Worm (Caenorhabditis elegans) whole organism, L1 larva: ENCODE measurements around the gene srd-1.

Experiments used
- C04F5.9 ChIP-seq: sonication (generic microtip); optimal IDR thresholded peaks from 2 replicates; lab custom pipeline; 2016; ENCODE audit warnings: missing genetic modification characterization, missing compliant biosample characterization
- F16B12.6 ChIP-seq: fragments of 150-350 bp; optimal IDR thresholded peaks from 2 replicates; lab custom pipeline; 2014; ENCODE audit warnings: missing biosample characterization, missing genetic modification characterization
- aha-1 ChIP-seq: fragments of 150-350 bp; optimal IDR thresholded peaks from 2 replicates; lab custom pipeline; 2014; ENCODE audit warnings: missing biosample characterization, missing genetic modification characterization
- alr-1 ChIP-seq: fragments of 200-800 bp; sonication (Bioruptor generic); optimal IDR thresholded peaks from 2 replicates; lab custom pipeline; 2018; ENCODE audit warnings: borderline replicate concordance, mild to moderate bottlenecking, missing genetic modification characterization, missing compliant biosample characterization
- blmp-1 ChIP-seq: fragments of 150-350 bp; optimal IDR thresholded peaks from 2 replicates; lab custom pipeline; 2014; ENCODE audit warnings: missing biosample characterization, missing genetic modification characterization
- ceh-63 ChIP-seq: fragments of 200-800 bp; sonication (Bioruptor generic); optimal IDR thresholded peaks from 2 replicates; lab custom pipeline; 2018; ENCODE audit warnings: mild to moderate bottlenecking, missing genetic modification characterization, missing compliant biosample characterization
- ceh-8 ChIP-seq: fragments of 200-800 bp; sonication (Bioruptor generic); optimal IDR thresholded peaks from 2 replicates; lab custom pipeline; 2018; ENCODE audit warnings: mild to moderate bottlenecking, missing genetic modification characterization, moderate library complexity, missing compliant biosample characterization
- ceh-82 ChIP-seq, 3 experiments: fragments of 150-350 bp in 1 of 3; sonication (generic microtip) in 2 of 3; optimal IDR thresholded peaks; 2 replicates each; lab custom pipeline; 2014 to 2017; ENCODE audit warnings: missing biosample characterization in 3 of 3, missing genetic modification characterization in 3 of 3
- efl-1 ChIP-seq, 4 experiments: fragments of 150-350 bp; optimal IDR thresholded peaks in 3 of 4; peaks in 1 of 4; 1 replicate in 1 of 4; 2 replicates in 3 of 4; lab custom pipeline; 2014; ENCODE audit warnings: missing biosample characterization in 2 of 4, missing genetic modification characterization in 2 of 4, missing genetic modification reagents in 2 of 4
- elt-2 ChIP-seq: sonication (generic microtip); optimal IDR thresholded peaks from 2 replicates; lab custom pipeline; 2016; ENCODE audit warnings: missing genetic modification characterization, mild to moderate bottlenecking, inconsistent platforms, missing compliant biosample characterization, missing genetic modification reagents
- hlh-4 ChIP-seq: sonication (generic microtip); optimal IDR thresholded peaks from 2 replicates; lab custom pipeline; 2016; ENCODE audit warnings: mild to moderate bottlenecking, missing genetic modification characterization, missing compliant biosample characterization
- irx-1 ChIP-seq: sonication (generic microtip); optimal IDR thresholded peaks from 2 replicates; lab custom pipeline; 2016; ENCODE audit warnings: missing genetic modification characterization, missing compliant biosample characterization
- isw-1 ChIP-seq: fragments of 200-800 bp; sonication (Bioruptor generic); IDR thresholded peaks from 2 replicates; pipeline ENCODE4 v1.3.6; 2022; ENCODE audit warnings: missing genetic modification characterization, missing compliant biosample characterization
- lin-13 ChIP-seq: fragments of 150-350 bp; optimal IDR thresholded peaks from 2 replicates; lab custom pipeline; 2014; ENCODE audit warnings: missing biosample characterization, missing genetic modification reagents, missing genetic modification characterization
- lin-15B ChIP-seq: fragments of 150-350 bp; sonication (generic microtip); optimal IDR thresholded peaks from 3 replicates; lab custom pipeline; 2014; ENCODE audit warnings: missing biosample characterization, missing genetic modification characterization
- lin-35 ChIP-seq, 2 experiments: fragments of 150-350 bp; optimal IDR thresholded peaks; 2 replicates each; lab custom pipeline; 2014; ENCODE audit warnings: missing biosample characterization in 2 of 2, missing genetic modification characterization in 2 of 2, missing genetic modification reagents in 2 of 2
- lin-39 ChIP-seq: fragments of 150-350 bp; optimal IDR thresholded peaks from 2 replicates; lab custom pipeline; 2014; ENCODE audit warnings: missing biosample characterization, missing genetic modification reagents, missing genetic modification characterization
- lsy-2 ChIP-seq, 2 experiments: fragments of 150-350 bp; optimal IDR thresholded peaks; 2 replicates each; lab custom pipeline; 2014; ENCODE audit warnings: missing biosample characterization in 2 of 2, missing genetic modification characterization in 2 of 2
- nhr-20 ChIP-seq: sonication (generic microtip); optimal IDR thresholded peaks from 2 replicates; lab custom pipeline; 2016; ENCODE audit warnings: mild to moderate bottlenecking, missing genetic modification characterization, missing compliant biosample characterization
- nhr-237 ChIP-seq: fragments of 150-350 bp; optimal IDR thresholded peaks from 2 replicates; lab custom pipeline; 2014; ENCODE audit warnings: missing biosample characterization, missing genetic modification characterization
- nhr-28 ChIP-seq: fragments of 150-350 bp; optimal IDR thresholded peaks from 2 replicates; lab custom pipeline; 2014; ENCODE audit warnings: missing biosample characterization, missing genetic modification characterization
- nhr-76 ChIP-seq: sonication (generic microtip); optimal IDR thresholded peaks from 2 replicates; lab custom pipeline; 2017; ENCODE audit warnings: missing biosample characterization, missing genetic modification characterization
- nhr-77 ChIP-seq: fragments of 150-350 bp; optimal IDR thresholded peaks from 2 replicates; lab custom pipeline; 2014; ENCODE audit warnings: missing biosample characterization, missing genetic modification characterization
- nhr-90 ChIP-seq: sonication (generic microtip); optimal IDR thresholded peaks from 2 replicates; lab custom pipeline; 2016; ENCODE audit warnings: mild to moderate bottlenecking, missing genetic modification characterization, missing compliant biosample characterization; ENCODE audit not compliant: poor library complexity
- pag-3 ChIP-seq: sonication (generic microtip); optimal IDR thresholded peaks from 2 replicates; lab custom pipeline; 2017; ENCODE audit warnings: missing genetic modification characterization, mild to moderate bottlenecking, missing compliant biosample characterization, antibody characterized with exemption, borderline replicate concordance; ENCODE audit not compliant: insufficient read depth
- pax-3 ChIP-seq: fragments of 200-800 bp; sonication (Bioruptor generic); optimal IDR thresholded peaks from 2 replicates; lab custom pipeline; 2018; ENCODE audit warnings: mild to moderate bottlenecking, missing genetic modification characterization, moderate library complexity, missing compliant biosample characterization
- rnt-1 ChIP-seq: sonication (generic microtip); optimal IDR thresholded peaks from 2 replicates; lab custom pipeline; 2016; ENCODE audit warnings: mild to moderate bottlenecking, missing genetic modification characterization, moderate library complexity, missing compliant biosample characterization
- snpc-4 ChIP-seq: fragments of 150-350 bp; optimal IDR thresholded peaks from 2 replicates; lab custom pipeline; 2014; ENCODE audit warnings: missing biosample characterization, missing genetic modification characterization
- sox-4 ChIP-seq: sonication (generic microtip); optimal IDR thresholded peaks from 2 replicates; lab custom pipeline; 2016; ENCODE audit warnings: missing genetic modification characterization, missing compliant biosample characterization
- sup-37 ChIP-seq: fragments of 200-800 bp; sonication (Bioruptor generic); optimal IDR thresholded peaks from 2 replicates; lab custom pipeline; 2018; ENCODE audit warnings: mild to moderate bottlenecking, missing genetic modification characterization, missing compliant biosample characterization
- tbx-2 ChIP-seq: sonication (generic microtip); optimal IDR thresholded peaks from 2 replicates; lab custom pipeline; 2016; ENCODE audit warnings: missing genetic modification characterization, missing compliant biosample characterization
- unc-130 ChIP-seq: fragments of 150-350 bp; optimal IDR thresholded peaks from 2 replicates; lab custom pipeline; 2017; ENCODE audit warnings: missing biosample characterization, missing genetic modification characterization, inconsistent platforms
- unc-30 ChIP-seq: sonication (generic microtip); optimal IDR thresholded peaks from 2 replicates; lab custom pipeline; 2017; ENCODE audit warnings: missing biosample characterization, missing genetic modification characterization
- unc-86 ChIP-seq: sonication (generic microtip); optimal IDR thresholded peaks from 2 replicates; lab custom pipeline; 2016; ENCODE audit warnings: missing genetic modification characterization, missing compliant biosample characterization
- vab-15 ChIP-seq: sonication (generic microtip); optimal IDR thresholded peaks from 2 replicates; lab custom pipeline; 2017; ENCODE audit warnings: missing genotype, mild to moderate bottlenecking, missing genetic modification characterization, missing compliant biosample characterization
- ztf-4 ChIP-seq: fragments of 150-350 bp; optimal IDR thresholded peaks from 2 replicates; lab custom pipeline; 2014; ENCODE audit warnings: missing biosample characterization, missing genetic modification characterization

The srd-1 gene

DNA sequence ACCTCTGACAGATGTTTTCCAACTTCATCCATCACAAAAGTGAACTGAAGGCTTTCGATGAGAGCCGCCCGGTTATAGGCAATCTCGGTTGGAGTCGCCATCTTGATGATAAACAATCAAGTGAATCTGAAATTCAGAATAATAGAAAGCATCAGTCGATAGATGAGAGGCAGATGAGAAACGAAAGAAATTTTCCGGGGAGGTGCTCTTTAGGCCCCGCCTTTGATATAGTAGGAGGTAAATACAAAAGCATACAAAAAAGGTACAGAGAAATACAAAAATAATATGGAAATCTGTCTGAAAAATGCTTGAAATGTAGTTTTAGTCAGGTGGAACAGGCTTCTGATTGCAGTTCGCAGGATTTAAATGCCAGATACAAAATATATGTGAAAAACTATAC lies at the start of gene srd-1:
Gene srd-1 (minus strand): TSS at position 101 of the 400 bp plus-strand sequence.
- TF ChIP-seq unc-130 (tag; lab: Kevin White, UChicago) (no peak), irx-1 (tag; lab: Kevin White, UChicago) (no peak), ceh-82 (tag; optimal IDR thresholded peaks at IDR 0.05; lab: Kevin White, UChicago) (no peak), ztf-4 (tag; lab: Kevin White, UChicago) (no peak), alr-1 (tag; lab: Kevin White, UChicago) (no peak), pag-3 (tag; lab: Kevin White, UChicago) (no peak), sox-4 (tag; lab: Kevin White, UChicago) (no peak), F16B12.6 (tag; lab: Kevin White, UChicago) (no peak), nhr-77 (no peak), nhr-76 (tag; lab: Kevin White, UChicago) (no peak), aha-1 (tag; lab: Kevin White, UChicago) (no peak), lsy-2 (tag; optimal IDR thresholded peaks at IDR 0.05; lab: Kevin White, UChicago) (no peak), lin-35 (GFP tag; optimal IDR thresholded peaks at IDR 0.05; lab: Kevin White, UChicago) (no peak), unc-30 (tag; lab: Kevin White, UChicago) (no peak), rnt-1 (no peak), pax-3 (no peak), ceh-8 (GFP tag; lab: Kevin White, UChicago) (no peak), isw-1 (GFP tag; lab: Robert Waterston, UW) (no peak)

ce11 chrII:10231874-10232273 lies 49.3 kb upstream of the srd-1 start:
- TF ChIP-seq vab-15 (tag; lab: Kevin White, UChicago) (no peak), lin-15B (no peak), lin-13 (GFP tag; lab: Kevin White, UChicago) (no peak), elt-2 (tag; lab: Kevin White, UChicago) (peak; percentile 57), nhr-28 (tag; lab: Kevin White, UChicago) (no peak), unc-86 (tag; lab: Kevin White, UChicago) (no peak), hlh-4 (tag; lab: Kevin White, UChicago) (no peak), aha-1 (tag; lab: Kevin White, UChicago) (no peak), nhr-90 (no peak)
- TF ChIP-seq, all 84 proteins: peak for 1

ce11 chrII:10230972-10231371 lies 48.4 kb upstream of the srd-1 start, which contains the start of gene T01E8.8:
Gene T01E8.8, plus strand, starts transcription at chrII:10231272.
- no peak for TF ChIP-seq lin-39 (tag; lab: Kevin White, UChicago)

DNA sequence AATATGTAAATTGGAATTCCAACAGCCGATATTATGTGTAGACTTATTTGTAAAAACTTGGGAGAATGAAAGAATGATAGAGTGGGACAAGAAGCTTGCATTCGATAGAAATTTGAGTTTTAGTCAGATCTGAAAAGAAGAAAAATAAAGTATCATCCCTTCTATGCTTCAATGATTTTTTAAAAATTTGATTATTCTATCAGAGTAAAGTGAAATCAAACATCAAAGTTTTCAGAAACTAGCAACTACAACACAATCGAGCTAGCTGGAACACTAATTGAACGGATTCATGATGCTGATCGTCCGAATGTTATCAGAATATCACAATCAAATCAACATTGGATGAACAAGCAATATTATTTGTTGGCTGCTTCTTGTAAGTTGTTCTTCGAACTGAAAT lies 44.5 kb upstream of the srd-1 start, which contains the start of gene srh-135:
Gene srh-135 (minus strand): TSS at position 101 of the 400 bp plus-strand sequence.
- TF ChIP-seq C04F5.9 (tag; lab: Kevin White, UChicago) (no peak), sup-37 (GFP tag; lab: Kevin White, UChicago) (no peak)

- no peak for TF ChIP-seq ceh-82 (tag; optimal IDR thresholded peaks at IDR 0.05; lab: Kevin White, UChicago)
- no peak for TF ChIP-seq efl-1 (optimal IDR thresholded peaks at IDR 0.05; lab: Kevin White, UChicago)
- peak in 1 of 2 experiments; percentile 38 for TF ChIP-seq efl-1 (GFP tag; optimal IDR thresholded peaks at IDR 0.05 in 1 of 2; lab: Kevin White, UChicago)
Measured at ce11 chrII:10222577-10222976, 40.0 kb upstream of the srd-1 start, which contains the start of gene plc-3. Gene plc-3, plus strand, starts transcription at chrII:10222877.

- no peak for TF ChIP-seq nhr-237 (tag; lab: Kevin White, UChicago)
- TF ChIP-seq tbx-2, result no peak
- no peak for TF ChIP-seq nhr-20 (tag; lab: Kevin White, UChicago)
- peak; percentile 68 for TF ChIP-seq elt-2 (tag; lab: Kevin White, UChicago)
- TF ChIP-seq efl-1 (optimal IDR thresholded peaks at IDR 0.05; lab: Kevin White, UChicago), result no peak
- TF ChIP-seq efl-1 (GFP tag; optimal IDR thresholded peaks at IDR 0.05 in 1 of 2; lab: Kevin White, UChicago), result no peak
- no peak for TF ChIP-seq ceh-63
- no peak for TF ChIP-seq snpc-4 (tag; lab: Kevin White, UChicago)
- TF ChIP-seq blmp-1, result no peak
Measured at ce11 chrII:10221627-10222026, 39.1 kb upstream of the srd-1 start.
